Worm (Caenorhabditis elegans) whole organism, late embryonic: Measurements from ENCODE around the gene syf-2.
A peak's percentile ranks its signal among the peaks of the same experiment; 100 is the strongest.

Experiments used
- C08G9.2 ChIP-seq: sonication (generic microtip); optimal IDR thresholded peaks from 2 replicates; lab custom pipeline; 2016; ENCODE audit warnings: mild to moderate bottlenecking, missing genetic modification characterization, moderate library complexity, missing compliant biosample characterization
- C38D4.7 ChIP-seq: fragments of 200-800 bp; sonication (Bioruptor generic); optimal IDR thresholded peaks from 2 replicates; lab custom pipeline; 2018; ENCODE audit warnings: mild to moderate bottlenecking, missing genetic modification characterization, moderate library complexity, missing compliant biosample characterization
- F13H6.1 ChIP-seq: sonication (generic microtip); optimal IDR thresholded peaks from 2 replicates; lab custom pipeline; 2016; ENCODE audit warnings: missing genetic modification characterization, missing compliant biosample characterization
- K09A11.1 ChIP-seq: sonication (generic microtip); optimal IDR thresholded peaks from 2 replicates; lab custom pipeline; 2017; ENCODE audit warnings: antibody characterized with exemption, mild to moderate bottlenecking, missing genetic modification characterization, missing compliant biosample characterization; ENCODE audit not compliant: insufficient read depth
- T23F11.4 ChIP-seq: fragments of 200-800 bp; sonication (Bioruptor generic); optimal IDR thresholded peaks from 2 replicates; lab custom pipeline; 2018; ENCODE audit warnings: mild to moderate bottlenecking, missing genetic modification characterization, missing compliant biosample characterization
- Y22D7AL.16 ChIP-seq: sonication (generic microtip); optimal IDR thresholded peaks from 2 replicates; lab custom pipeline; 2016; ENCODE audit warnings: missing genetic modification characterization, missing compliant biosample characterization
- ahr-1 ChIP-seq: sonication (generic microtip); optimal IDR thresholded peaks from 2 replicates; lab custom pipeline; 2016; ENCODE audit warnings: missing genetic modification characterization, missing compliant biosample characterization
- ceh-14 ChIP-seq: sonication (generic microtip); optimal IDR thresholded peaks from 2 replicates; lab custom pipeline; 2016; ENCODE audit warnings: missing genotype, missing genetic modification characterization, missing compliant biosample characterization
- ceh-18 ChIP-seq: sonication (generic microtip); optimal IDR thresholded peaks from 2 replicates; lab custom pipeline; 2016; ENCODE audit warnings: missing genetic modification characterization, missing compliant biosample characterization
- ceh-2 ChIP-seq: sonication (generic microtip); optimal IDR thresholded peaks from 2 replicates; lab custom pipeline; 2016; ENCODE audit warnings: missing genotype, missing genetic modification characterization, missing compliant biosample characterization
- ceh-24 ChIP-seq: sonication (generic microtip); optimal IDR thresholded peaks from 2 replicates; lab custom pipeline; 2016; ENCODE audit warnings: mild to moderate bottlenecking, missing genetic modification characterization, missing compliant biosample characterization
- ceh-45 ChIP-seq: fragments of 200-800 bp; sonication (Bioruptor generic); IDR thresholded peaks from 2 replicates; pipeline ENCODE4 v1.3.6; 2022; ENCODE audit warnings: missing genetic modification reagents, missing genetic modification characterization, missing compliant biosample characterization
- che-1 ChIP-seq: sonication (generic microtip); optimal IDR thresholded peaks from 2 replicates; lab custom pipeline; 2016; ENCODE audit warnings: mild to moderate bottlenecking, missing genetic modification characterization, missing compliant biosample characterization
- ets-4 ChIP-seq: sonication (generic microtip); optimal IDR thresholded peaks from 2 replicates; lab custom pipeline; 2016; ENCODE audit warnings: missing genetic modification characterization, missing compliant biosample characterization
- eyg-1 ChIP-seq: sonication (generic microtip); optimal IDR thresholded peaks from 2 replicates; lab custom pipeline; 2016; ENCODE audit warnings: missing genotype, missing genetic modification characterization, missing compliant biosample characterization
- fax-1 ChIP-seq: sonication (generic microtip); optimal IDR thresholded peaks from 2 replicates; lab custom pipeline; 2016; ENCODE audit warnings: missing genotype, missing genetic modification characterization, missing compliant biosample characterization
- fkh-10 ChIP-seq: fragments of 150-350 bp; optimal IDR thresholded peaks from 2 replicates; lab custom pipeline; 2014; ENCODE audit warnings: missing biosample characterization, missing genetic modification reagents, missing genetic modification characterization
- fkh-6 ChIP-seq: sonication (generic microtip); optimal IDR thresholded peaks from 2 replicates; lab custom pipeline; 2016; ENCODE audit warnings: missing genetic modification characterization, missing compliant biosample characterization
- gmeb-2 ChIP-seq: sonication (generic microtip); optimal IDR thresholded peaks from 2 replicates; lab custom pipeline; 2016; ENCODE audit warnings: missing genetic modification characterization, inconsistent platforms, missing compliant biosample characterization
- hlh-30 ChIP-seq: sonication (generic microtip); optimal IDR thresholded peaks from 2 replicates; lab custom pipeline; 2017; ENCODE audit warnings: antibody characterized with exemption, missing genetic modification characterization, missing compliant biosample characterization; ENCODE audit not compliant: insufficient read depth
- hlh-6 ChIP-seq: sonication (generic microtip); optimal IDR thresholded peaks from 2 replicates; lab custom pipeline; 2016; ENCODE audit warnings: missing genotype, missing genetic modification characterization, missing compliant biosample characterization
- hlh-8 ChIP-seq: sonication (generic microtip); optimal IDR thresholded peaks from 2 replicates; lab custom pipeline; 2016; ENCODE audit warnings: missing genotype, missing genetic modification characterization, missing compliant biosample characterization
- lim-6 ChIP-seq: sonication (generic microtip); optimal IDR thresholded peaks from 2 replicates; lab custom pipeline; 2016; ENCODE audit warnings: missing genetic modification characterization, missing compliant biosample characterization
- madf-2 ChIP-seq: sonication (generic microtip); optimal IDR thresholded peaks from 2 replicates; lab custom pipeline; 2017; ENCODE audit warnings: missing genetic modification characterization, missing compliant biosample characterization
- mec-3 ChIP-seq: sonication (generic microtip); optimal IDR thresholded peaks from 2 replicates; lab custom pipeline; 2016; ENCODE audit warnings: borderline replicate concordance, missing genetic modification characterization, missing compliant biosample characterization
- nfya-1 ChIP-seq: sonication (generic microtip); optimal IDR thresholded peaks from 2 replicates; lab custom pipeline; 2017; ENCODE audit warnings: missing genetic modification characterization, mild to moderate bottlenecking, missing compliant biosample characterization, antibody characterized with exemption, moderate library complexity
- odd-2 ChIP-seq: sonication (generic microtip); optimal IDR thresholded peaks from 2 replicates; lab custom pipeline; 2017; ENCODE audit warnings: antibody characterized with exemption, mild to moderate bottlenecking, missing genetic modification characterization, missing compliant biosample characterization
- pag-3 ChIP-seq: sonication (generic microtip); optimal IDR thresholded peaks from 2 replicates; lab custom pipeline; 2016; ENCODE audit warnings: missing compliant biosample characterization, missing genetic modification characterization, borderline replicate concordance
- pax-1 ChIP-seq: fragments of 150-350 bp; optimal IDR thresholded peaks from 2 replicates; lab custom pipeline; 2014; ENCODE audit warnings: missing biosample characterization, missing genetic modification characterization
- pha-4 ChIP-seq: fragments of 150-350 bp; optimal IDR thresholded peaks from 2 replicates; lab custom pipeline; 2018; ENCODE audit warnings: missing biosample characterization, missing genetic modification reagents, missing genetic modification characterization
- pros-1 ChIP-seq: fragments of 150-350 bp; optimal IDR thresholded peaks from 2 replicates; lab custom pipeline; 2014; ENCODE audit warnings: missing biosample characterization, missing genetic modification reagents, missing genetic modification characterization
- ref-2 ChIP-seq: sonication (generic microtip); optimal IDR thresholded peaks from 2 replicates; lab custom pipeline; 2016; ENCODE audit warnings: missing genetic modification characterization, missing compliant biosample characterization
- rnt-1 ChIP-seq: sonication (generic microtip); optimal IDR thresholded peaks from 2 replicates; lab custom pipeline; 2016; ENCODE audit warnings: missing genetic modification characterization, missing compliant biosample characterization
- sdc-2 ChIP-seq: sonication (generic microtip); optimal IDR thresholded peaks from 2 replicates; lab custom pipeline; 2016; ENCODE audit warnings: missing genotype, missing genetic modification characterization, missing compliant biosample characterization
- sox-2 ChIP-seq: fragments of 200-800 bp; sonication (Bioruptor generic); IDR thresholded peaks from 2 replicates; pipeline ENCODE4 v1.3.6; 2022; ENCODE audit warnings: missing genetic modification reagents, missing genetic modification characterization, missing compliant biosample characterization
- sox-4 ChIP-seq: sonication (generic microtip); optimal IDR thresholded peaks from 2 replicates; lab custom pipeline; 2017; ENCODE audit warnings: mild to moderate bottlenecking, missing genetic modification characterization, inconsistent platforms, missing compliant biosample characterization
- syd-9 ChIP-seq: sonication (generic microtip); optimal IDR thresholded peaks from 2 replicates; lab custom pipeline; 2016; ENCODE audit warnings: mild to moderate bottlenecking, missing genetic modification characterization, moderate library complexity, missing compliant biosample characterization
- tbx-2 ChIP-seq: sonication (generic microtip); optimal IDR thresholded peaks from 2 replicates; lab custom pipeline; 2016; ENCODE audit warnings: missing genetic modification characterization, missing compliant biosample characterization
- tbx-7 ChIP-seq: sonication (generic microtip); optimal IDR thresholded peaks from 2 replicates; lab custom pipeline; 2016; ENCODE audit warnings: missing genotype, missing genetic modification characterization, missing compliant biosample characterization
- unc-42 ChIP-seq: sonication (generic microtip); optimal IDR thresholded peaks from 2 replicates; lab custom pipeline; 2016; ENCODE audit warnings: missing genotype, missing genetic modification characterization, missing compliant biosample characterization
- unc-55 ChIP-seq: sonication (generic microtip); optimal IDR thresholded peaks from 2 replicates; lab custom pipeline; 2017; ENCODE audit warnings: missing biosample characterization, missing genetic modification reagents, missing genetic modification characterization
- unc-86 ChIP-seq: sonication (generic microtip); optimal IDR thresholded peaks from 2 replicates; lab custom pipeline; 2016; ENCODE audit warnings: missing genetic modification characterization, missing compliant biosample characterization
- zip-5 ChIP-seq: sonication (generic microtip); optimal IDR thresholded peaks from 2 replicates; lab custom pipeline; 2016; ENCODE audit warnings: missing genetic modification characterization, missing compliant biosample characterization
- ztf-16 ChIP-seq: sonication (generic microtip); optimal IDR thresholded peaks from 2 replicates; lab custom pipeline; 2017; ENCODE audit warnings: missing genetic modification characterization, missing compliant biosample characterization

The syf-2 gene

ce11 chrIII:7153747-7154238, 8.1 kb downstream of the syf-2 start, which contains the start of gene ogt-1 (continued):
- TF ChIP-seq T23F11.4 (GFP tag; lab: Kevin White, UChicago) = no peak
- no peak for TF ChIP-seq tbx-7 (tag; lab: Kevin White, UChicago)
- no peak for TF ChIP-seq C38D4.7 (GFP tag; lab: Kevin White, UChicago)
- TF ChIP-seq gmeb-2 (tag; lab: Kevin White, UChicago) = no peak
- no peak for TF ChIP-seq hlh-30 (tag; lab: Kevin White, UChicago)
- no peak for TF ChIP-seq mec-3 (tag; lab: Kevin White, UChicago)
- TF ChIP-seq ceh-18 (tag; lab: Kevin White, UChicago) = peak; percentile 9
- TF ChIP-seq pag-3 = no peak
- TF ChIP-seq ceh-45 (GFP tag; lab: Robert Waterston, UW) = no peak
- peak; percentile 79 for TF ChIP-seq pax-1 (tag; lab: Kevin White, UChicago)
- no peak for TF ChIP-seq madf-2 (tag; lab: Kevin White, UChicago)
- no peak for TF ChIP-seq sdc-2 (tag; lab: Kevin White, UChicago)
- no peak for TF ChIP-seq fkh-6 (tag; lab: Kevin White, UChicago)
- no peak for TF ChIP-seq ceh-14 (tag; lab: Kevin White, UChicago)
- TF ChIP-seq eyg-1 = no peak
- no peak for TF ChIP-seq odd-2 (tag; lab: Kevin White, UChicago)
- no peak for TF ChIP-seq ahr-1 (tag; lab: Kevin White, UChicago)
- no peak for TF ChIP-seq ets-4 (tag; lab: Kevin White, UChicago)
- peak; percentile 14 for TF ChIP-seq rnt-1 (tag; lab: Kevin White, UChicago)
- TF ChIP-seq syd-9 (tag; lab: Kevin White, UChicago) = no peak
- TF ChIP-seq Y22D7AL.16 (tag; lab: Kevin White, UChicago) = no peak
- TF ChIP-seq F13H6.1 = no peak
- TF ChIP-seq lim-6 (tag; lab: Kevin White, UChicago) = no peak
- no peak for TF ChIP-seq ceh-2
- TF ChIP-seq ztf-16 = no peak
- TF ChIP-seq unc-86 = no peak
- no peak for TF ChIP-seq fkh-10 (GFP tag; lab: Kevin White, UChicago)
- no peak for TF ChIP-seq ceh-24 (tag; lab: Kevin White, UChicago)
- no peak for TF ChIP-seq zip-5 (tag; lab: Kevin White, UChicago)
- TF ChIP-seq sox-2 (GFP tag; lab: Robert Waterston, UW) = no peak
- no peak for TF ChIP-seq pros-1 (tag; lab: Kevin White, UChicago)
- no peak for TF ChIP-seq pha-4 (tag; lab: Kevin White, UChicago)
- peak; percentile 66 for TF ChIP-seq unc-42 (tag; lab: Kevin White, UChicago)
- no peak for TF ChIP-seq C08G9.2
- TF ChIP-seq tbx-2 (tag; lab: Kevin White, UChicago) = peak; percentile 4
- peak; percentile 78 for TF ChIP-seq unc-55 (GFP tag; lab: Kevin White, UChicago)
- TF ChIP-seq sox-4 (tag; lab: Kevin White, UChicago) = no peak
- TF ChIP-seq, all 69 proteins: peak for 9

- TF ChIP-seq nfya-1 = no peak
- no peak for TF ChIP-seq tbx-7 (tag; lab: Kevin White, UChicago)
Observed at ce11 chrIII:7152569-7152968, 9.3 kb downstream of the syf-2 start.

ce11 chrIII:7150162-7150561, 11.8 kb downstream of the syf-2 start:
- TF ChIP-seq unc-55 (GFP tag; lab: Kevin White, UChicago) (no peak), ref-2 (tag; lab: Kevin White, UChicago) (no peak), odd-2 (tag; lab: Kevin White, UChicago) (no peak), hlh-6 (no peak), pag-3 (no peak), pros-1 (tag; lab: Kevin White, UChicago) (no peak), fax-1 (no peak), ceh-18 (tag; lab: Kevin White, UChicago) (no peak), che-1 (tag; lab: Kevin White, UChicago) (no peak), K09A11.1 (tag; lab: Kevin White, UChicago) (no peak), hlh-8 (tag; lab: Kevin White, UChicago) (no peak), C38D4.7 (GFP tag; lab: Kevin White, UChicago) (no peak)
